Fruit fly (Drosophila melanogaster) whole organism, adult: ENCODE measurements around the gene Fcp3C.
A peak's percentile ranks its signal among the peaks of the same experiment; 100 is the strongest.

Source experiments
- CG11617 ChIP-seq: fragments of 200-800 bp; sonication (Bioruptor generic); optimal IDR thresholded peaks from 2 replicates; lab custom pipeline; 2017; ENCODE audit warnings: mild to moderate bottlenecking, missing biosample characterization, missing genetic modification reagents, missing genetic modification characterization
- CG12768 ChIP-seq: fragments of 200-800 bp; sonication (Bioruptor generic); optimal IDR thresholded peaks from 2 replicates; lab custom pipeline; 2017; ENCODE audit warnings: missing biosample characterization, missing genetic modification characterization, mild to moderate bottlenecking, moderate library complexity, missing genetic modification reagents
- CG1620 ChIP-seq: fragments of 200-800 bp; sonication (Bioruptor generic); optimal IDR thresholded peaks from 2 replicates; lab custom pipeline; 2016; ENCODE audit warnings: missing biosample characterization, missing genetic modification characterization
- CG33017 ChIP-seq: fragments of 200-800 bp; sonication (Bioruptor generic); optimal IDR thresholded peaks from 2 replicates; lab custom pipeline; 2018; ENCODE audit warnings: missing biosample characterization, mild to moderate bottlenecking, missing genetic modification characterization, moderate library complexity
- CG7045 ChIP-seq: fragments of 200-800 bp; sonication (Bioruptor generic); optimal IDR thresholded peaks from 2 replicates; lab custom pipeline; 2017; ENCODE audit warnings: missing biosample characterization, mild to moderate bottlenecking, missing genetic modification characterization
- bab1 ChIP-seq: fragments of 200-800 bp; sonication (Bioruptor generic); optimal IDR thresholded peaks from 3 replicates; lab custom pipeline; 2019; ENCODE audit warnings: missing biosample characterization, mild to moderate bottlenecking, missing genetic modification characterization, moderate library complexity
- cnc ChIP-seq, 2 experiments: fragments of >200 bp; optimal IDR thresholded peaks; 2 replicates each; lab custom pipeline; 2017
- ovo ChIP-seq: fragments of 200-800 bp; sonication (Bioruptor generic); optimal IDR thresholded peaks from 2 replicates; lab custom pipeline; 2016; ENCODE audit warnings: missing biosample characterization, missing genetic modification characterization
- pad ChIP-seq: fragments of 200-800 bp; sonication (Bioruptor generic); optimal IDR thresholded peaks from 3 replicates; lab custom pipeline; 2017; ENCODE audit warnings: missing biosample characterization, missing genetic modification characterization, mild to moderate bottlenecking, moderate library complexity, missing genetic modification reagents
- tj ChIP-seq: fragments of 200-800 bp; sonication (Bioruptor generic); optimal IDR thresholded peaks from 3 replicates; lab custom pipeline; 2017; ENCODE audit warnings: missing biosample characterization, mild to moderate bottlenecking, missing genetic modification characterization, moderate library complexity

dm6 chrX:3161542-3162377 is 12.5 kb downstream of the Fcp3C start:
- TF ChIP-seq CG7045 (GFP tag; lab: Kevin White, UChicago) (no peak), CG11617 (GFP tag; lab: Kevin White, UChicago) (no peak), tj (GFP tag; lab: Kevin White, UChicago) (peak; percentile 64), pad (peak; percentile 24), CG12768 (GFP tag; lab: Kevin White, UChicago) (no peak), CG1620 (GFP tag; lab: Kevin White, UChicago) (no peak), bab1 (no peak), cnc (optimal IDR thresholded peaks at IDR 0.05; lab: Kevin White, UChicago) (no peak), CG33017 (tag; lab: Kevin White, UChicago) (no peak), ovo (GFP tag; lab: Kevin White, UChicago) (no peak)
